Fruit fly (Drosophila melanogaster) whole organism: ENCODE measurements around the gene sima.

Source experiments
- Dll ChIP-seq: fragments of >200 bp; optimal IDR thresholded peaks from 2 replicates; lab custom pipeline; 2017
- EcR ChIP-seq, 2 experiments: fragments of >200 bp; optimal IDR thresholded peaks; 2 replicates each; lab custom pipeline; 2017; ENCODE audit warnings: missing biosample characterization in 2 of 2, missing genetic modification characterization in 2 of 2, missing genetic modification reagents in 2 of 2
- psq ChIP-seq: fragments of >200 bp; optimal IDR thresholded peaks from 2 replicates; lab custom pipeline; 2017
- usp ChIP-seq: fragments of >200 bp; optimal IDR thresholded peaks from 2 replicates; lab custom pipeline; 2017; ENCODE audit warnings: missing biosample characterization, missing genetic modification characterization, mixed read lengths

- TF ChIP-seq psq: no peak
- no peak for TF ChIP-seq EcR (GFP tag; optimal IDR thresholded peaks at IDR 0.05; lab: Kevin White, UChicago)
- TF ChIP-seq usp (GFP tag; lab: Kevin White, UChicago): no peak
- TF ChIP-seq Dll (lab: Kevin White, UChicago): no peak
Measured at dm6 chr3R:30009173-30009572, 48.9 kb upstream of the sima start, which contains the start of gene CG7912.
